Fruit fly (Drosophila melanogaster) whole organism, embryonic: ENCODE data around the gene CG4297.

Source experiments
- ATbp ChIP-seq: fragments of 200-800 bp; sonication (Bioruptor generic); optimal IDR thresholded peaks from 2 replicates; lab custom pipeline; 2017; ENCODE audit warnings: missing biosample characterization, mild to moderate bottlenecking, missing genetic modification characterization, missing genetic modification reagents
- Awh ChIP-seq: fragments of 200-800 bp; sonication (Bioruptor generic); IDR thresholded peaks from 2 replicates; pipeline ENCODE4, ENCODE4 v1.3.6; 2022; ENCODE audit warnings: missing biosample characterization, missing genetic modification characterization
- CG10267 ChIP-seq: fragments of 200-800 bp; sonication (Bioruptor generic); optimal IDR thresholded peaks from 2 replicates; lab custom pipeline; 2018; ENCODE audit warnings: missing biosample characterization, mild to moderate bottlenecking, missing genetic modification characterization, moderate library complexity
- CG11560 ChIP-seq: fragments of 200-800 bp; sonication (Bioruptor generic); IDR thresholded peaks from 3 replicates; pipeline ENCODE4 v1.3.6; 2022; ENCODE audit warnings: missing biosample characterization, missing genetic modification characterization
- CG11696 ChIP-seq: fragments of 200-800 bp; sonication (Bioruptor generic); IDR thresholded peaks from 2 replicates; pipeline ENCODE4 v1.3.6; 2022; ENCODE audit warnings: missing biosample characterization, missing genetic modification characterization
- CG13296 ChIP-seq: fragments of 200-800 bp; sonication (Bioruptor generic); optimal IDR thresholded peaks from 3 replicates; lab custom pipeline; 2018; ENCODE audit warnings: missing biosample characterization, mild to moderate bottlenecking, missing genetic modification characterization
- CG13624 ChIP-seq: fragments of 200-800 bp; sonication (Bioruptor generic); optimal IDR thresholded peaks from 2 replicates; lab custom pipeline; 2016; ENCODE audit warnings: missing biosample characterization, missing genetic modification characterization
- CG15601 ChIP-seq: fragments of 200-800 bp; sonication (Bioruptor generic); optimal IDR thresholded peaks from 3 replicates; lab custom pipeline; 2019; ENCODE audit warnings: missing biosample characterization, mild to moderate bottlenecking, missing genetic modification characterization, moderate library complexity
- CG1603 ChIP-seq: fragments of 200-800 bp; sonication (Bioruptor generic); optimal IDR thresholded peaks from 2 replicates; lab custom pipeline; 2019; ENCODE audit warnings: missing biosample characterization, mild to moderate bottlenecking, missing genetic modification characterization, moderate library complexity
- CG17361 ChIP-seq: fragments of 200-800 bp; sonication (Bioruptor generic); IDR thresholded peaks from 3 replicates; pipeline ENCODE4 v1.3.6; 2022; ENCODE audit warnings: missing biosample characterization, missing genetic modification characterization
- CG18599 ChIP-seq: fragments of 200-800 bp; sonication (Bioruptor generic); optimal IDR thresholded peaks from 3 replicates; lab custom pipeline; 2017; ENCODE audit warnings: missing biosample characterization, missing genetic modification characterization, mild to moderate bottlenecking, moderate library complexity, missing genetic modification reagents
- CG18764 ChIP-seq: fragments of 200-800 bp; sonication (Bioruptor generic); optimal IDR thresholded peaks from 3 replicates; lab custom pipeline; 2016; ENCODE audit warnings: missing biosample characterization, missing genetic modification characterization
- CG3726 ChIP-seq: fragments of 200-800 bp; sonication (Bioruptor generic); IDR thresholded peaks from 3 replicates; pipeline ENCODE4, ENCODE4 v1.3.6; 2022; ENCODE audit warnings: missing biosample characterization, missing genetic modification characterization
- CG4282 ChIP-seq: fragments of 200-800 bp; sonication (Bioruptor generic); optimal IDR thresholded peaks from 2 replicates; lab custom pipeline; 2016; ENCODE audit warnings: missing biosample characterization, missing genetic modification characterization
- CG4424 ChIP-seq: fragments of 200-800 bp; sonication (Bioruptor generic); optimal IDR thresholded peaks from 3 replicates; lab custom pipeline; 2016; ENCODE audit warnings: missing biosample characterization, missing genetic modification characterization
- CG5180 ChIP-seq: fragments of 200-800 bp; sonication (Bioruptor generic); optimal IDR thresholded peaks from 3 replicates; lab custom pipeline; 2017; ENCODE audit warnings: missing biosample characterization, missing genetic modification characterization, mild to moderate bottlenecking, moderate library complexity, missing genetic modification reagents
- CG7987 ChIP-seq: fragments of 200-800 bp; sonication (Bioruptor generic); optimal IDR thresholded peaks from 2 replicates; lab custom pipeline; 2018; ENCODE audit warnings: missing biosample characterization, mild to moderate bottlenecking, missing genetic modification characterization, moderate library complexity
- CG8290 ChIP-seq, 3 experiments: fragments of 200-800 bp; sonication (Bioruptor generic); optimal IDR thresholded peaks; 2 replicates each; lab custom pipeline; 2016 to 2019; ENCODE audit warnings: missing biosample characterization in 3 of 3, missing genetic modification characterization in 3 of 3, mild to moderate bottlenecking in 2 of 3, moderate library complexity in 1 of 3
- CG8924 ChIP-seq: fragments of 200-800 bp; optimal IDR thresholded peaks from 3 replicates; lab custom pipeline; 2019; ENCODE audit warnings: missing biosample characterization, mild to moderate bottlenecking, missing genetic modification characterization, moderate library complexity
- CoRest ChIP-seq: fragments of 200-800 bp; sonication (Bioruptor generic); optimal IDR thresholded peaks from 3 replicates; lab custom pipeline; 2018; ENCODE audit warnings: missing biosample characterization, mild to moderate bottlenecking, missing genetic modification characterization, moderate library complexity
- D ChIP-seq, 2 experiments: fragments of 200-800 bp in 1 of 2; fragments of >200 bp in 1 of 2; sonication (Bioruptor generic) in 1 of 2; optimal IDR thresholded peaks; 2 replicates in 1 of 2; 3 replicates in 1 of 2; lab custom pipeline; 2017; ENCODE audit warnings: mild to moderate bottlenecking in 1 of 2, missing biosample characterization in 1 of 2, missing genetic modification characterization in 1 of 2, missing genetic modification reagents in 1 of 2
- Deaf1 ChIP-seq: fragments of 200-800 bp; optimal IDR thresholded peaks from 3 replicates; lab custom pipeline; 2019; ENCODE audit warnings: missing biosample characterization, mild to moderate bottlenecking, missing genetic modification characterization, moderate library complexity
- Dref ChIP-seq: fragments of 200-800 bp; sonication (Bioruptor generic); IDR thresholded peaks from 2 replicates; pipeline ENCODE4 v1.3.6; 2022; ENCODE audit warnings: missing biosample characterization, missing genetic modification characterization
- ERR ChIP-seq: fragments of 200-800 bp; sonication (Bioruptor generic); optimal IDR thresholded peaks from 2 replicates; lab custom pipeline; 2016; ENCODE audit warnings: missing biosample characterization, missing genetic modification characterization
- Mrtf ChIP-seq: fragments of 200-800 bp; sonication (Bioruptor generic); IDR thresholded peaks from 3 replicates; pipeline ENCODE4 v1.3.6; 2022; ENCODE audit warnings: missing biosample characterization, missing genetic modification characterization
- Nf-YA ChIP-seq: fragments of 200-800 bp; sonication (Bioruptor generic); IDR thresholded peaks from 2 replicates; pipeline ENCODE4 v1.3.6; 2022; ENCODE audit warnings: missing biosample characterization, missing genetic modification characterization
- Oaz ChIP-seq: fragments of 200-800 bp; sonication (Bioruptor generic); IDR thresholded peaks from 2 replicates; pipeline ENCODE4 v1.3.6; 2022; ENCODE audit warnings: missing biosample characterization, missing genetic modification characterization
- Stat92E ChIP-seq, 3 experiments: fragments of >200 bp in 2 of 3; fragments of 200-800 bp in 1 of 3; sonication (Bioruptor generic) in 1 of 3; optimal IDR thresholded peaks; 2 replicates each; lab custom pipeline; 2017 to 2019; ENCODE audit warnings: missing biosample characterization in 3 of 3, missing genetic modification characterization in 3 of 3, mild to moderate bottlenecking in 1 of 3, moderate library complexity in 1 of 3
- Tbp ChIP-seq: fragments of >200 bp; optimal IDR thresholded peaks from 2 replicates; lab custom pipeline; 2018; ENCODE audit warnings: missing biosample characterization, missing genetic modification characterization
- Trl ChIP-seq, 3 experiments: fragments of >200 bp in 2 of 3; fragments of 200-800 bp in 1 of 3; sonication (Bioruptor generic) in 1 of 3; optimal IDR thresholded peaks; 2 replicates in 1 of 3; 3 replicates in 2 of 3; lab custom pipeline; 2016 to 2017; ENCODE audit warnings: missing biosample characterization in 1 of 3, missing genetic modification characterization in 1 of 3
- az2 ChIP-seq: fragments of 200-800 bp; sonication (Bioruptor generic); optimal IDR thresholded peaks from 3 replicates; lab custom pipeline; 2016; ENCODE audit warnings: missing biosample characterization, missing genetic modification characterization
- bigmax ChIP-seq: fragments of 200-800 bp; sonication (Bioruptor generic); optimal IDR thresholded peaks from 2 replicates; lab custom pipeline; 2018; ENCODE audit warnings: missing biosample characterization, mild to moderate bottlenecking, missing genetic modification characterization
- btn ChIP-seq: fragments of 200-800 bp; sonication (Bioruptor generic); optimal IDR thresholded peaks from 2 replicates; lab custom pipeline; 2016; ENCODE audit warnings: missing biosample characterization, missing genetic modification characterization
- cas ChIP-seq: fragments of 200-800 bp; sonication (Bioruptor generic); IDR thresholded peaks from 2 replicates; pipeline ENCODE4 v1.3.6; 2022; ENCODE audit warnings: missing biosample characterization, missing genetic modification characterization
- emc ChIP-seq: fragments of 200-800 bp; sonication (Bioruptor generic); optimal IDR thresholded peaks from 2 replicates; lab custom pipeline; 2016; ENCODE audit warnings: missing biosample characterization, missing genetic modification characterization
- en ChIP-seq: fragments of 200-800 bp; sonication (Bioruptor generic); optimal IDR thresholded peaks from 2 replicates; lab custom pipeline; 2016; ENCODE audit warnings: missing biosample characterization, missing genetic modification characterization
- exex ChIP-seq: fragments of 200-800 bp; sonication (Bioruptor generic); optimal IDR thresholded peaks from 4 replicates; lab custom pipeline; 2018; ENCODE audit warnings: missing biosample characterization, mild to moderate bottlenecking, missing genetic modification characterization, moderate library complexity
- hbn ChIP-seq: fragments of 200-800 bp; sonication (Bioruptor generic); IDR thresholded peaks from 2 replicates; pipeline ENCODE4 v1.3.6; 2022; ENCODE audit warnings: missing biosample characterization, missing genetic modification characterization; ENCODE audit not compliant: partially characterized antibody
- jing ChIP-seq: fragments of 200-800 bp; sonication (Bioruptor generic); optimal IDR thresholded peaks from 2 replicates; lab custom pipeline; 2018; ENCODE audit warnings: missing biosample characterization, mild to moderate bottlenecking, missing genetic modification characterization
- lilli ChIP-seq: fragments of 200-800 bp; sonication (Bioruptor generic); optimal IDR thresholded peaks from 3 replicates; lab custom pipeline; 2016; ENCODE audit warnings: missing biosample characterization, missing genetic modification characterization
- org-1 ChIP-seq: fragments of 200-800 bp; sonication (Bioruptor generic); optimal IDR thresholded peaks from 2 replicates; lab custom pipeline; 2017; ENCODE audit warnings: missing biosample characterization, missing genetic modification characterization
- pros ChIP-seq: fragments of 200-800 bp; sonication (Bioruptor generic); optimal IDR thresholded peaks from 3 replicates; lab custom pipeline; 2019; ENCODE audit warnings: missing biosample characterization, mild to moderate bottlenecking, missing genetic modification characterization, moderate library complexity
- seq ChIP-seq: fragments of 200-800 bp; sonication (Bioruptor generic); IDR thresholded peaks from 2 replicates; pipeline ENCODE4 v1.3.6; 2022; ENCODE audit warnings: missing biosample characterization, missing genetic modification characterization
- slou ChIP-seq: fragments of 200-800 bp; sonication (Bioruptor generic); optimal IDR thresholded peaks from 3 replicates; lab custom pipeline; 2016; ENCODE audit warnings: missing biosample characterization, missing genetic modification characterization
- sug ChIP-seq: fragments of 200-800 bp; optimal IDR thresholded peaks from 2 replicates; lab custom pipeline; 2019; ENCODE audit warnings: missing biosample characterization, mild to moderate bottlenecking, missing genetic modification characterization, moderate library complexity
- trh ChIP-seq: fragments of 200-800 bp; sonication (Bioruptor generic); optimal IDR thresholded peaks from 2 replicates; lab custom pipeline; 2016; ENCODE audit warnings: missing biosample characterization, missing genetic modification characterization
- wdn ChIP-seq: fragments of 200-800 bp; sonication (Bioruptor generic); IDR thresholded peaks from 2 replicates; pipeline ENCODE4 v1.3.6; 2022; ENCODE audit warnings: missing biosample characterization, missing genetic modification characterization
- wor ChIP-seq: fragments of 200-800 bp; sonication (Bioruptor generic); IDR thresholded peaks from 2 replicates; pipeline ENCODE4 v1.3.6; 2022; ENCODE audit warnings: missing biosample characterization, missing genetic modification characterization
- z ChIP-seq: fragments of 200-800 bp; sonication (Bioruptor generic); IDR thresholded peaks from 3 replicates; pipeline ENCODE4 v1.3.6; 2022; ENCODE audit warnings: missing biosample characterization, missing genetic modification characterization

CG4297 gene

DNA sequence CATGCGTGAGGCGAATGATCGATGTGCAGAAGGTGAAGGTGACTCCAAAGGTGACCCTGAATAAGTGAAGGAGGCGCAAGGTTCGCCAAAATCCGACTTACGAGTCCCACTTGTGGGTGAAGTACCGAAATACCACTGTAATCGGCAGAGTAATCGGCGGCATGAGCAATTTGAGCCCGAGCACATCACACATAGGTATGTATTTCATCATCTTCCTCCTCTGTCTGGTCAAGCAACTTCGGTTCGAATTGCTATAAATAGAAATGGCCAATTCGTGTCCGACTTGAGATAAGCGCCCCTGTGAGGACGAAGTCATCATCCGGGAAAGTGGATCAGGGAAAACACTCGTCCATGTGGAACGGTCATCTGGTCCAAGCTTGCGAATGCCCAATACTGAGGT lies 15.2 kb upstream of the CG4297 start:
- TF ChIP-seq ERR (GFP tag; lab: Kevin White, UChicago) (peak; percentile 73), Trl (optimal IDR thresholded peaks at IDR 0.05; lab: Kevin White, UChicago) (peak in 1 of 2 experiments; percentile 37), Trl (GFP tag; optimal IDR thresholded peaks at IDR 0.05; lab: Kevin White, UChicago) (no peak), slou (no peak), D (optimal IDR thresholded peaks at IDR 0.05; lab: Kevin White, UChicago) (no peak), D (GFP tag; optimal IDR thresholded peaks at IDR 0.05; lab: Kevin White, UChicago) (no peak), exex (no peak), CG18599 (GFP tag; lab: Kevin White, UChicago) (peak; percentile 2), pros (no peak), CG7987 (peak; percentile 47), ATbp (GFP tag; lab: Kevin White, UChicago) (no peak), Nf-YA (no peak), wor (GFP tag; lab: Robert Waterston, UW) (no peak), wdn (GFP tag; lab: Robert Waterston, UW) (no peak), Awh (GFP tag; lab: Robert Waterston, UW) (no peak), Mrtf (no peak), Deaf1 (tag; lab: Kevin White, UChicago) (peak; percentile 10), CG8290 (GFP tag; optimal IDR thresholded peaks at IDR 0.05; lab: Kevin White, UChicago) (no peak), CG8290 (tag; optimal IDR thresholded peaks at IDR 0.05; lab: Kevin White, UChicago) (peak in 1 of 2 experiments; percentile 32), CoRest (tag; lab: Kevin White, UChicago) (no peak), en (GFP tag; lab: Kevin White, UChicago) (no peak), org-1 (GFP tag; lab: Kevin White, UChicago) (no peak), hbn (GFP tag; lab: Robert Waterston, UW) (no peak), sug (tag; lab: Kevin White, UChicago) (peak; percentile 20), CG11696 (0 out of 2 replicates have a peak, but pooled peaks have one; percentile 31), CG11560 (tag; lab: Robert Waterston, UW) (no peak)

DNA sequence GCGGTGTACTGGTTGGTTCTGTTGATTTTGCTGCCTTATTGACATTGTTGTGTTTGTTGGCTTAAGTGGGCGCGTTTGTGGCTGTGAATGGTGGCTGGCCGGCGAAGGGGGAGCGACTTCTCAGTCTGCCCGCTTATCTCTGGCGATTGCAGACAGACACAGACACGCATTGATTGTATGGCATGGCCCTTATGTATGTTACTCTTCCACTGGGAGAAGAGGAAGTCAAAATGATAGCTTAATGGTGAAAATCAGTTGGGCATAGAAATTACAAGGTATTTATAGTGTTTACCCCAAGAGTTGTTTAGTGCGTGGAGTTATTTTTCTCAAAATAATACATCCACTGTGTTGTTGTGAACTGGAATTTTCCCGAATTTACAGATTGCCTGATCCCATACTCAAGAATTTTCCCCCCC lies 13.8 kb upstream of the CG4297 start:
- TF ChIP-seq CG10267 (tag; lab: Kevin White, UChicago) (peak; percentile 39), trh (GFP tag; lab: Kevin White, UChicago) (peak; percentile 92), emc (GFP tag; lab: Kevin White, UChicago) (peak; percentile 79), jing (GFP tag; lab: Kevin White, UChicago) (peak; percentile 57), D (optimal IDR thresholded peaks at IDR 0.05; lab: Kevin White, UChicago) (no peak), D (GFP tag; optimal IDR thresholded peaks at IDR 0.05; lab: Kevin White, UChicago) (peak; percentile 89), CG18764 (GFP tag; lab: Kevin White, UChicago) (peak; percentile 89), CG8924 (peak; percentile 78), CG13624 (peak; percentile 85), CG4424 (peak; percentile 81), Tbp (no peak), Oaz (GFP tag; lab: Robert Waterston, UW) (no peak), az2 (GFP tag; lab: Kevin White, UChicago) (peak; percentile 60), CG13296 (GFP tag; lab: Kevin White, UChicago) (peak; percentile 93), CG15601 (tag; lab: Kevin White, UChicago) (peak; percentile 95), cas (GFP tag; lab: Robert Waterston, UW) (peak; percentile 41; the same call in 1 of the 2 replicates), CG3726 (GFP tag; lab: Robert Waterston, UW) (peak; percentile 78; the same call in 2 of the 3 replicates), seq (GFP tag; lab: Robert Waterston, UW) (peak; percentile 90), CG7987 (peak; percentile 95), CG17361 (GFP tag; lab: Robert Waterston, UW) (peak; percentile 70; the same call in 2 of the 3 replicates), Dref (GFP tag; lab: Robert Waterston, UW) (peak; percentile 27; the same call in 1 of the 2 replicates), lilli (GFP tag; lab: Kevin White, UChicago) (peak; percentile 67), CG1603 (tag; lab: Kevin White, UChicago) (peak; percentile 90), z (GFP tag; lab: Robert Waterston, UW) (peak; percentile 78), bigmax (GFP tag; lab: Kevin White, UChicago) (peak; percentile 67), CG4282 (GFP tag; lab: Kevin White, UChicago) (peak; percentile 90), Stat92E (GFP tag; optimal IDR thresholded peaks at IDR 0.05; lab: Kevin White, UChicago) (peak in 1 of 3 experiments; percentile 19), btn (GFP tag; lab: Kevin White, UChicago) (peak; percentile 89), CG5180 (GFP tag; lab: Kevin White, UChicago) (peak; percentile 88)
